Fruit fly (Drosophila melanogaster) whole organism, embryonic: ENCODE data around the gene CG15144.
A peak's percentile ranks its signal among the peaks of the same experiment; 100 is the strongest.

Source experiments
- hb ChIP-seq: fragments of 200-800 bp; sonication (Bioruptor generic); IDR thresholded peaks from 3 replicates; pipeline ENCODE4 v1.3.6; 2022; ENCODE audit warnings: missing biosample characterization, missing genetic modification characterization; ENCODE audit not compliant: partially characterized antibody

CG15144 gene

DNA sequence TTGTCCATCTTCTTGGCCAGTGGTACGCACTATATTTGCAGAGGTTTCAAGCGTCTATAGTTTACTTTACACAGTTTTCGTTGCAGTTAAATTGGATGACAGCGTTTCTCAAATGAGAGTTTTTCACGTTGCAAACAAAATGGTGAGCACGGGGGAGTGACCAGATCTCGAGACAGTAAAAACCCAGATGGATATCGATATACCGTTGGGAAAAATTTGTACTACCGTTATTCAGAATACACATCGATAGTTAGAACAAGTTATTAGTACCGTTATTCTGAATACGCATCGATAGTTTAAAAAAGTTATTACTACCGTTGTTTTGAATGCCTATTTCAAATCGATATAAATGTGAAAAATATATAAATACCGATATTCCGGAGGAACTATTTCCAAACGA, 51.2 kb downstream of the CG15144 start, which contains the start of gene cass (continued):
- TF ChIP-seq hb (GFP tag; lab: Robert Waterston, UW), result peak; percentile 86
